Fruit fly (Drosophila melanogaster): ENCODE measurements around the gene CG9813.

Gene CG9813

DNA sequence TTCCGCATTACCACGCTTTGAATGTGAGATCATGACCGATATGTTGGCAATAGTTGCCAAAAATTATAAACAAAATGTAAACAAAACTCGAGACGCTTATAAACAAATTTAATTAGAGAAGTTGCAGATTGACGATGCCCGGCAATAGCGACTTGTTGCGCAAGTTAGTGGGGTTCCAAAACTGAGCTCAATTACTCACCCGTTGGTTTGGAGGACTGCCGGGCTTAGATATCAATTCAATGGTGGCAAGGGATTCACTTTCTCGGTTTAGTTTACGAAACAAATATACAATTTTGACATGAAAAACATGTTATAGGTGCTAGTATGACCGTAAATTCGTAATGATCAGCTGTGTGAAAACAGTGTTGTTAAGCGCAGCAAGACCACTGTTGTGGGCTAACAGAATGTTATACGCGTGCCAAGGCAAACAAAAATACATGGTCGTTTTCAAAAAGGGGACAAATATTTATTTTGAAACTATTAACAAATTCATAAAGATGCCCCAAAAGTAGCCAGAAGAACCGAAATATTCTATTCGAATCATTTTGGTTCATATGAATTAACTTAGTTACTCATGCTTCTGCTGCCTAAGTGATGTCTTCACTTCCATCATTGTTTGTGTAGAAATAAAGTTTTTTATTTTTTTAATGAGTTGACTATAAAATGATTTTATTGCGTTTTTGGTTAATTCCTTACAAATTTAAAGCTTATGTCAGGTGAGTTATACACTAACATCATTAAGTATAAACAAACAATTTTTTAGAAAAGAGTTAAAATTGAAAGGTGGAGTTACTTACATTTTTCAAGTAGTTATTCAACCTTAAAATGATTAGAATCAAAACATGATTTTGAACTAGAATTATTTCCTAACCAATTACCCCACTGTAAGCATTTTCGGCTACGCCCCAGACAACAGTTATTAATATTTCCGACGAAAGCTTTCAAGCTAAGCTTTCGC lies 12.7 kb downstream of the CG9813 start, which contains the start of gene Elp6 (continued):
- TF ChIP-seq fd96Cb (tag; optimal IDR thresholded peaks at IDR 0.05) (peak; percentile 49), eve (GFP tag; optimal IDR thresholded peaks at IDR 0.05) (peak in 1 of 2 experiments; percentile 62), CG18599 (GFP tag; optimal IDR thresholded peaks at IDR 0.05) (peak; percentile 78), pan (optimal IDR thresholded peaks at IDR 0.05) (no peak), pan (GFP tag; optimal IDR thresholded peaks at IDR 0.05 in 1 of 2, IDR thresholded peaks at IDR 0.05 in 1 of 2) (peak in 1 of 2 experiments; percentile 64), CG2129 (GFP tag; IDR thresholded peaks at IDR 0.05; ENCODE audit: partially characterized antibody) (no peak), dpn (GFP tag; optimal IDR thresholded peaks at IDR 0.05) (peak; percentile 42 to 72), CG9932 (GFP tag; IDR thresholded peaks at IDR 0.05) (peak; percentile 70), slp2 (GFP tag; optimal IDR thresholded peaks at IDR 0.05) (peak; percentile 53), CG10274 (GFP tag; optimal IDR thresholded peaks at IDR 0.05) (peak; percentile 29), Nf-YA (GFP tag; IDR thresholded peaks at IDR 0.05) (0 out of 2 replicates have a peak, but pooled peaks have one; percentile 18), CG8089 (GFP tag; optimal IDR thresholded peaks at IDR 0.05) (no peak), CG12942 (GFP tag; optimal IDR thresholded peaks at IDR 0.05) (peak; percentile 32), CG9817 (tag; optimal IDR thresholded peaks at IDR 0.05) (peak; percentile 59), CG13424 (tag; optimal IDR thresholded peaks at IDR 0.05) (peak; percentile 67), Lim3 (GFP tag; IDR thresholded peaks at IDR 0.05) (no peak), ewg (GFP tag; optimal IDR thresholded peaks at IDR 0.05) (peak; percentile 48), CG17612 (GFP tag; IDR thresholded peaks at IDR 0.05) (0 out of 2 replicates have a peak, but pooled peaks have one; percentile 10), Fer3 (tag; optimal IDR thresholded peaks at IDR 0.05) (peak; percentile 65), CG7928 (GFP tag; optimal IDR thresholded peaks at IDR 0.05) (peak; percentile 46), phol (tag; optimal IDR thresholded peaks at IDR 0.05) (peak; percentile 77), Tbp (GFP tag; optimal IDR thresholded peaks at IDR 0.05) (no peak), CG12744 (GFP tag; optimal IDR thresholded peaks at IDR 0.05) (peak; percentile 51), CG33557 (GFP tag; optimal IDR thresholded peaks at IDR 0.05) (no peak), CG3281 (GFP tag; optimal IDR thresholded peaks at IDR 0.05) (peak; percentile 83), gcm (GFP tag; optimal IDR thresholded peaks at IDR 0.05) (no peak), sens (GFP tag) (peak; percentile 93), Rx (GFP tag; IDR thresholded peaks at IDR 0.05) (peak; percentile 48), Dip2 (GFP tag; IDR thresholded peaks at IDR 0.05) (0 out of 2 replicates have a peak, but pooled peaks have one; percentile 6), Elba2 (GFP tag; optimal IDR thresholded peaks at IDR 0.05) (no peak), ATbp (GFP tag; optimal IDR thresholded peaks at IDR 0.05) (peak; percentile 42), danr (GFP tag; IDR thresholded peaks at IDR 0.05) (0 out of 2 replicates have a peak, but pooled peaks have one; percentile 43), trem (tag; optimal IDR thresholded peaks at IDR 0.05) (no peak), CG4404 (GFP tag; IDR thresholded peaks at IDR 0.05) (no peak), CG12659 (GFP tag; optimal IDR thresholded peaks at IDR 0.05) (peak; percentile 58), Hr3 (GFP tag; optimal IDR thresholded peaks at IDR 0.05) (peak; percentile 76), ham (GFP tag; IDR thresholded peaks at IDR 0.05) (no peak), onecut (GFP tag; IDR thresholded peaks at IDR 0.05) (peak; percentile 37), Hsf (GFP tag; optimal IDR thresholded peaks at IDR 0.05) (peak; percentile 75), Gsc (GFP tag; IDR thresholded peaks at IDR 0.05) (0 out of 2 replicates have a peak, but pooled peaks have one; percentile 25), HHEX (GFP tag; optimal IDR thresholded peaks at IDR 0.05) (peak; percentile 71), twi (tag; optimal IDR thresholded peaks at IDR 0.05) (no peak), prd (optimal IDR thresholded peaks at IDR 0.05) (no peak), prd (GFP tag; IDR thresholded peaks at IDR 0.05) (peak; percentile 64), ems (GFP tag; optimal IDR thresholded peaks at IDR 0.05) (peak; percentile 38), row (GFP tag; IDR thresholded peaks at IDR 0.05) (peak; percentile 62), CG13624 (GFP tag; optimal IDR thresholded peaks at IDR 0.05) (peak; percentile 43), CG2889 (GFP tag; IDR thresholded peaks at IDR 0.05) (0 out of 3 replicates have a peak, but pooled peaks have one; percentile 46), CG3847 (GFP tag; IDR thresholded peaks at IDR 0.05) (peak; percentile 32; the same call in 1 of the 2 replicates)
